Worm (Caenorhabditis elegans) whole organism, young adult: ENCODE measurements around the gene C07B5.3.

Experiments used
- B0336.3 ChIP-seq: fragments of 200-800 bp; sonication (Bioruptor generic); IDR thresholded peaks from 2 replicates; pipeline ENCODE4 v1.3.6; 2022; ENCODE audit warnings: missing genetic modification characterization, missing compliant biosample characterization
- C06A6.2 ChIP-seq: fragments of 200-800 bp; sonication (Bioruptor generic); conservative IDR thresholded peaks from 2 replicates; pipeline ENCODE4 v1.3.6; 2022; ENCODE audit warnings: missing genetic modification characterization, missing compliant biosample characterization
- F39B2.1 ChIP-seq: fragments of 200-800 bp; sonication (Bioruptor generic); IDR thresholded peaks from 2 replicates; pipeline ENCODE4 v1.3.6; 2022; ENCODE audit warnings: missing genetic modification reagents, missing genetic modification characterization, missing compliant biosample characterization
- F49E8.2 ChIP-seq: sonication (generic microtip); optimal IDR thresholded peaks from 3 replicates; lab custom pipeline; 2017; ENCODE audit warnings: missing genetic modification characterization, mild to moderate bottlenecking, missing compliant biosample characterization, antibody characterized with exemption, moderate library complexity; ENCODE audit not compliant: insufficient read depth
- F57A8.1 ChIP-seq: fragments of 200-800 bp; sonication (Bioruptor generic); optimal IDR thresholded peaks from 2 replicates; lab custom pipeline; 2018; ENCODE audit warnings: mild to moderate bottlenecking, missing genetic modification characterization, moderate library complexity, missing compliant biosample characterization
- F57C9.4 ChIP-seq: sonication (generic microtip); optimal IDR thresholded peaks from 2 replicates; lab custom pipeline; 2017; ENCODE audit warnings: mild to moderate bottlenecking, missing genetic modification characterization, missing compliant biosample characterization
- K11D2.4 ChIP-seq: fragments of 200-800 bp; sonication (Bioruptor generic); IDR thresholded peaks from 2 replicates; pipeline ENCODE4 v1.3.6; 2022; ENCODE audit warnings: missing genetic modification reagents, missing genetic modification characterization, missing compliant biosample characterization
- K12H6.12 ChIP-seq: fragments of 200-800 bp; sonication (Bioruptor generic); optimal IDR thresholded peaks from 2 replicates; lab custom pipeline; 2018; ENCODE audit warnings: mild to moderate bottlenecking, missing genetic modification characterization, missing compliant biosample characterization
- T07F8.4 ChIP-seq: sonication (generic microtip); optimal IDR thresholded peaks from 2 replicates; lab custom pipeline; 2016; ENCODE audit warnings: mild to moderate bottlenecking, missing genetic modification characterization, moderate library complexity, missing compliant biosample characterization
- Y53G8AR.9 ChIP-seq: fragments of 200-800 bp; sonication (Bioruptor generic); conservative IDR thresholded peaks from 2 replicates; pipeline ENCODE4 v1.3.6; 2022; ENCODE audit warnings: missing genetic modification reagents, missing genetic modification characterization, missing compliant biosample characterization
- ama-1 ChIP-seq, 3 experiments: fragments of 150-350 bp in 1 of 3; sonication (generic microtip) in 2 of 3; optimal IDR thresholded peaks; 2 replicates each; lab custom pipeline; 2014 to 2018; ENCODE audit warnings: missing biosample characterization in 2 of 3, missing genetic modification characterization in 2 of 3, missing genetic modification reagents in 2 of 3
- atf-7 ChIP-seq: sonication (generic microtip); optimal IDR thresholded peaks from 2 replicates; lab custom pipeline; 2017; ENCODE audit warnings: mild to moderate bottlenecking, missing genetic modification characterization, missing compliant biosample characterization
- attf-5 ChIP-seq: fragments of 200-800 bp; sonication (Bioruptor generic); optimal IDR thresholded peaks from 2 replicates; lab custom pipeline; 2018; ENCODE audit warnings: mild to moderate bottlenecking, missing genetic modification characterization, missing compliant biosample characterization
- cebp-1 ChIP-seq, 2 experiments: fragments of 200-800 bp in 1 of 2; sonication (Bioruptor generic) in 1 of 2; sonication (generic microtip) in 1 of 2; IDR thresholded peaks in 1 of 2; optimal IDR thresholded peaks in 1 of 2; 2 replicates each; pipeline versions ENCODE4 v1.3.6 to Lab custom; 2017 to 2022; ENCODE audit warnings: missing compliant biosample characterization in 2 of 2, missing genetic modification characterization in 2 of 2, mild to moderate bottlenecking in 1 of 2, missing genetic modification reagents in 1 of 2, moderate library complexity in 1 of 2
- ceh-27 ChIP-seq: fragments of 200-800 bp; sonication (Bioruptor generic); optimal IDR thresholded peaks from 2 replicates; lab custom pipeline; 2018; ENCODE audit warnings: mild to moderate bottlenecking, missing genetic modification characterization, moderate library complexity, missing compliant biosample characterization
- ceh-40 ChIP-seq: fragments of 200-800 bp; sonication (Bioruptor generic); IDR thresholded peaks from 2 replicates; pipeline ENCODE4 v1.3.6; 2022; ENCODE audit warnings: missing genetic modification characterization, missing compliant biosample characterization
- ceh-91 ChIP-seq: fragments of 200-800 bp; sonication (Bioruptor generic); IDR thresholded peaks from 2 replicates; pipeline ENCODE4 v1.3.6; 2022; ENCODE audit warnings: missing genetic modification reagents, missing genetic modification characterization, missing compliant biosample characterization
- chd-7 ChIP-seq: sonication (generic microtip); optimal IDR thresholded peaks from 2 replicates; lab custom pipeline; 2016; ENCODE audit warnings: mild to moderate bottlenecking, missing genetic modification characterization, moderate library complexity, missing compliant biosample characterization
- dpl-1 ChIP-seq: fragments of 150-350 bp; optimal IDR thresholded peaks from 2 replicates; lab custom pipeline; 2014; ENCODE audit warnings: missing biosample characterization, missing genetic modification reagents, missing genetic modification characterization
- egl-18 ChIP-seq: fragments of 200-800 bp; sonication (Bioruptor generic); IDR thresholded peaks from 2 replicates; pipeline ENCODE4 v1.3.6; 2022; ENCODE audit warnings: missing genetic modification reagents, missing genetic modification characterization, missing compliant biosample characterization
- egrh-3 ChIP-seq: fragments of 200-800 bp; sonication (Bioruptor generic); IDR thresholded peaks from 2 replicates; pipeline ENCODE4 v1.3.6; 2022; ENCODE audit warnings: missing genetic modification reagents, missing genetic modification characterization, missing compliant biosample characterization
- ekl-4 ChIP-seq: fragments of 200-800 bp; sonication (Bioruptor generic); IDR thresholded peaks from 2 replicates; pipeline ENCODE4 v1.3.6; 2022; ENCODE audit warnings: missing genetic modification reagents, missing genetic modification characterization, missing compliant biosample characterization
- hmg-1.2 ChIP-seq: fragments of 200-800 bp; sonication (Bioruptor generic); IDR thresholded peaks from 2 replicates; pipeline ENCODE4 v1.3.6; 2022; ENCODE audit warnings: missing genetic modification reagents, missing genetic modification characterization, missing compliant biosample characterization
- let-526 ChIP-seq: fragments of 200-800 bp; sonication (Bioruptor generic); IDR thresholded peaks from 2 replicates; pipeline ENCODE4 v1.3.6; 2022; ENCODE audit warnings: missing genetic modification reagents, missing genetic modification characterization, missing compliant biosample characterization
- let-607 ChIP-seq, 2 experiments: fragments of 200-800 bp in 1 of 2; sonication (Bioruptor generic) in 1 of 2; sonication (generic microtip) in 1 of 2; optimal IDR thresholded peaks; 2 replicates each; lab custom pipeline; 2016 to 2018; ENCODE audit warnings: mild to moderate bottlenecking in 2 of 2, missing compliant biosample characterization in 2 of 2, missing genetic modification characterization in 2 of 2, moderate library complexity in 2 of 2, missing genotype in 1 of 2
- lin-40 ChIP-seq: sonication (generic microtip); optimal IDR thresholded peaks from 2 replicates; lab custom pipeline; 2016; ENCODE audit warnings: missing genetic modification characterization, mild to moderate bottlenecking, missing compliant biosample characterization, missing genotype, missing genetic modification reagents
- lir-1 ChIP-seq: fragments of 200-800 bp; sonication (Bioruptor generic); conservative IDR thresholded peaks from 2 replicates; pipeline ENCODE4 v1.3.6; 2022; ENCODE audit warnings: missing genetic modification reagents, missing genetic modification characterization, missing compliant biosample characterization
- madf-10 ChIP-seq: sonication (generic microtip); optimal IDR thresholded peaks from 2 replicates; lab custom pipeline; 2016; ENCODE audit warnings: mild to moderate bottlenecking, missing genetic modification characterization, missing compliant biosample characterization
- madf-3 ChIP-seq: fragments of 200-800 bp; sonication (Bioruptor generic); IDR thresholded peaks from 2 replicates; pipeline ENCODE4 v1.3.6; 2022; ENCODE audit warnings: missing genetic modification reagents, missing genetic modification characterization, missing compliant biosample characterization
- mel-28 ChIP-seq: sonication (generic microtip); optimal IDR thresholded peaks from 2 replicates; lab custom pipeline; 2016; ENCODE audit warnings: borderline replicate concordance, mild to moderate bottlenecking, missing genetic modification characterization, missing compliant biosample characterization
- mes-4 ChIP-seq: sonication (generic microtip); optimal IDR thresholded peaks from 2 replicates; lab custom pipeline; 2016; ENCODE audit warnings: missing genotype, missing genetic modification characterization, missing compliant biosample characterization
- nfya-2 ChIP-seq: fragments of 200-800 bp; sonication (Bioruptor generic); IDR thresholded peaks from 2 replicates; pipeline ENCODE4 v1.3.6; 2022; ENCODE audit warnings: missing genetic modification reagents, missing genetic modification characterization, missing compliant biosample characterization
- nfyb-1 ChIP-seq: fragments of 200-800 bp; sonication (Bioruptor generic); IDR thresholded peaks from 2 replicates; pipeline ENCODE4 v1.3.6; 2022; ENCODE audit warnings: missing genetic modification reagents, missing genetic modification characterization, missing compliant biosample characterization
- nhr-27 ChIP-seq: fragments of 200-800 bp; sonication (Bioruptor generic); optimal IDR thresholded peaks from 2 replicates; lab custom pipeline; 2018; ENCODE audit warnings: mild to moderate bottlenecking, missing genetic modification characterization, moderate library complexity, missing compliant biosample characterization
- nhr-80 ChIP-seq: sonication (generic microtip); optimal IDR thresholded peaks from 2 replicates; lab custom pipeline; 2016; ENCODE audit warnings: missing genetic modification characterization, missing compliant biosample characterization
- nhr-90 ChIP-seq: sonication (generic microtip); optimal IDR thresholded peaks from 2 replicates; lab custom pipeline; 2016; ENCODE audit warnings: missing genotype, mild to moderate bottlenecking, missing genetic modification characterization, missing compliant biosample characterization
- pbrm-1 ChIP-seq: fragments of 200-800 bp; sonication (Bioruptor generic); IDR thresholded peaks from 2 replicates; pipeline ENCODE4 v1.3.6; 2022; ENCODE audit warnings: missing genetic modification reagents, missing genetic modification characterization, missing compliant biosample characterization
- pha-4 ChIP-seq: fragments of 150-350 bp; sonication (generic microtip); optimal IDR thresholded peaks from 2 replicates; lab custom pipeline; 2014; ENCODE audit warnings: missing biosample characterization, missing genetic modification reagents, missing genetic modification characterization
- rcor-1 ChIP-seq: fragments of 200-800 bp; sonication (Bioruptor generic); IDR thresholded peaks from 2 replicates; pipeline ENCODE4 v1.3.6; 2022; ENCODE audit warnings: missing genetic modification reagents, missing genetic modification characterization, missing compliant biosample characterization
- sdz-38 ChIP-seq: sonication (generic microtip); optimal IDR thresholded peaks from 2 replicates; lab custom pipeline; 2016; ENCODE audit warnings: missing genotype, missing genetic modification characterization, missing compliant biosample characterization
- snpc-1.1 ChIP-seq: sonication (generic microtip); optimal IDR thresholded peaks from 2 replicates; lab custom pipeline; 2017; ENCODE audit warnings: missing genetic modification characterization, mild to moderate bottlenecking, missing compliant biosample characterization, antibody characterized with exemption, moderate library complexity, missing genotype, missing genetic modification reagents; ENCODE audit not compliant: insufficient read depth
- tbp1 ChIP-seq: fragments of 200-800 bp; sonication (Bioruptor generic); optimal IDR thresholded peaks from 2 replicates; lab custom pipeline; 2018; ENCODE audit warnings: mild to moderate bottlenecking, missing genetic modification characterization, missing compliant biosample characterization
- ztf-18 ChIP-seq: sonication (generic microtip); optimal IDR thresholded peaks from 2 replicates; lab custom pipeline; 2016; ENCODE audit warnings: missing genotype, mild to moderate bottlenecking, missing genetic modification characterization, missing compliant biosample characterization
- ztf-26 ChIP-seq: sonication (generic microtip); optimal IDR thresholded peaks from 2 replicates; lab custom pipeline; 2017; ENCODE audit warnings: missing genetic modification characterization, missing compliant biosample characterization

The C07B5.3 gene

ce11 chrX:9552404-9552803, 29.4 kb upstream of the C07B5.3 start (continued):
- TF ChIP-seq attf-5 (GFP tag; lab: Kevin White, UChicago) (peak; percentile 4), nfyb-1 (GFP tag; lab: Robert Waterston, UW) (0 out of 2 replicates have a peak, but pooled peaks have one; percentile 26), nfya-2 (GFP tag; lab: Robert Waterston, UW) (no peak), F57A8.1 (GFP tag; lab: Kevin White, UChicago) (no peak), dpl-1 (GFP tag; lab: Kevin White, UChicago) (no peak), madf-10 (tag; lab: Kevin White, UChicago) (no peak), ceh-27 (no peak), chd-7 (tag; lab: Kevin White, UChicago) (no peak), mes-4 (tag; lab: Kevin White, UChicago) (no peak), K12H6.12 (tag; lab: Kevin White, UChicago) (no peak), let-607 (tag; optimal IDR thresholded peaks at IDR 0.05; lab: Kevin White, UChicago) (no peak), mel-28 (tag; lab: Kevin White, UChicago) (no peak), rcor-1 (GFP tag; lab: Robert Waterston, UW) (no peak), egl-18 (GFP tag; lab: Robert Waterston, UW) (no peak), ama-1 (optimal IDR thresholded peaks at IDR 0.05; lab: Kevin White, UChicago) (no peak), ama-1 (GFP tag; optimal IDR thresholded peaks at IDR 0.05; lab: Kevin White, UChicago) (no peak), ztf-18 (tag; lab: Kevin White, UChicago) (no peak), F57C9.4 (tag; lab: Kevin White, UChicago) (no peak)

ce11 chrX:9551112-9551511, 28.1 kb upstream of the C07B5.3 start:
- peak; percentile 19 for TF ChIP-seq pha-4 (tag; lab: Kevin White, UChicago)
- no peak for TF ChIP-seq sdz-38 (tag; lab: Kevin White, UChicago)
- TF ChIP-seq nfyb-1 (GFP tag; lab: Robert Waterston, UW): peak; percentile 46; the same call in 1 of the 2 replicates
- TF ChIP-seq K12H6.12 (tag; lab: Kevin White, UChicago): peak; percentile 67
- TF ChIP-seq Y53G8AR.9: no peak
- peak; percentile 54 for TF ChIP-seq lin-40
- TF ChIP-seq B0336.3 (GFP tag; lab: Robert Waterston, UW): 0 out of 2 replicates have a peak, but pooled peaks have one; percentile 41
- peak; percentile 88 for TF ChIP-seq nhr-80 (tag; lab: Kevin White, UChicago)
- TF ChIP-seq lir-1: 0 out of 2 replicates have a peak, but pooled peaks have one; percentile 18
- TF ChIP-seq chd-7 (tag; lab: Kevin White, UChicago): peak; percentile 27
- peak; percentile 56 for TF ChIP-seq atf-7
- TF ChIP-seq T07F8.4 (tag; lab: Kevin White, UChicago): no peak
- TF ChIP-seq let-526: no peak
- peak; percentile 60 for TF ChIP-seq attf-5 (GFP tag; lab: Kevin White, UChicago)
- 0 out of 2 replicates have a peak, but pooled peaks have one; percentile 40 for TF ChIP-seq pbrm-1
- TF ChIP-seq snpc-1.1 (tag; lab: Kevin White, UChicago): no peak
- TF ChIP-seq F49E8.2: no peak
- no peak for TF ChIP-seq ceh-40 (GFP tag; lab: Robert Waterston, UW)
- TF ChIP-seq cebp-1 (GFP tag; IDR thresholded peaks at IDR 0.05; lab: Robert Waterston, UW): 0 out of 2 replicates have a peak, but pooled peaks have one; percentile 12
- TF ChIP-seq cebp-1 (tag; optimal IDR thresholded peaks at IDR 0.05; lab: Kevin White, UChicago): peak; percentile 66
- no peak for TF ChIP-seq ceh-91 (GFP tag; lab: Robert Waterston, UW)
- 0 out of 2 replicates have a peak, but pooled peaks have one; percentile 38 for TF ChIP-seq C06A6.2 (GFP tag; lab: Robert Waterston, UW)
- TF ChIP-seq ekl-4 (GFP tag; lab: Robert Waterston, UW): 0 out of 2 replicates have a peak, but pooled peaks have one; percentile 33
- TF ChIP-seq ztf-26 (tag; lab: Kevin White, UChicago): peak; percentile 17
- TF ChIP-seq nhr-90 (tag; lab: Kevin White, UChicago): peak; percentile 24
- peak; percentile 22 for TF ChIP-seq tbp1 (GFP tag; lab: Kevin White, UChicago)
- TF ChIP-seq K11D2.4 (GFP tag; lab: Robert Waterston, UW): peak; percentile 52; the same call in 1 of the 2 replicates
- peak in 1 of 2 experiments; percentile 7 for TF ChIP-seq let-607 (tag; optimal IDR thresholded peaks at IDR 0.05; lab: Kevin White, UChicago)
- no peak for TF ChIP-seq egrh-3 (GFP tag; lab: Robert Waterston, UW)
- no peak for TF ChIP-seq madf-3 (GFP tag; lab: Robert Waterston, UW)
- peak; percentile 38; the same call in 1 of the 2 replicates for TF ChIP-seq hmg-1.2 (GFP tag; lab: Robert Waterston, UW)
- no peak for TF ChIP-seq egl-18 (GFP tag; lab: Robert Waterston, UW)
- no peak for TF ChIP-seq F39B2.1 (GFP tag; lab: Robert Waterston, UW)
- TF ChIP-seq nhr-27 (tag; lab: Kevin White, UChicago): peak; percentile 28
